Worm (Caenorhabditis elegans) whole organism, L2 larva: ENCODE data around the gene F16B12.7.

Experiments
- ceh-82 ChIP-seq: fragments of 150-350 bp; optimal IDR thresholded peaks from 2 replicates; lab custom pipeline; 2014; ENCODE audit warnings: missing biosample characterization, missing genetic modification characterization
- lsy-2 ChIP-seq, 2 experiments: fragments of 150-350 bp in 1 of 2; sonication (generic microtip) in 1 of 2; optimal IDR thresholded peaks; 2 replicates each; lab custom pipeline; 2014 to 2017; ENCODE audit warnings: missing biosample characterization in 2 of 2, missing genetic modification characterization in 2 of 2
- nhr-11 ChIP-seq: fragments of 150-350 bp; optimal IDR thresholded peaks from 2 replicates; lab custom pipeline; 2014; ENCODE audit warnings: missing biosample characterization, missing genetic modification characterization
- nhr-77 ChIP-seq: fragments of 150-350 bp; optimal IDR thresholded peaks from 2 replicates; lab custom pipeline; 2014; ENCODE audit warnings: missing biosample characterization, missing genetic modification characterization
- ztf-11 ChIP-seq: sonication (generic microtip); optimal IDR thresholded peaks from 2 replicates; lab custom pipeline; 2017; ENCODE audit warnings: missing biosample characterization, missing genetic modification characterization

- TF ChIP-seq nhr-11 (tag; lab: Kevin White, UChicago) (no peak), ztf-11 (tag; lab: Kevin White, UChicago) (no peak), lsy-2 (tag; optimal IDR thresholded peaks at IDR 0.05; lab: Kevin White, UChicago) (no peak), ceh-82 (no peak), nhr-77 (tag; lab: Kevin White, UChicago) (no peak)
Observed at ce11 chrX:14078574-14078973, 29.8 kb upstream of the F16B12.7 start, which contains the start of gene C33G3.5.
